Worm (Caenorhabditis elegans): Measurements from ENCODE around the gene ZK1320.5.

ZK1320.5 gene

DNA sequence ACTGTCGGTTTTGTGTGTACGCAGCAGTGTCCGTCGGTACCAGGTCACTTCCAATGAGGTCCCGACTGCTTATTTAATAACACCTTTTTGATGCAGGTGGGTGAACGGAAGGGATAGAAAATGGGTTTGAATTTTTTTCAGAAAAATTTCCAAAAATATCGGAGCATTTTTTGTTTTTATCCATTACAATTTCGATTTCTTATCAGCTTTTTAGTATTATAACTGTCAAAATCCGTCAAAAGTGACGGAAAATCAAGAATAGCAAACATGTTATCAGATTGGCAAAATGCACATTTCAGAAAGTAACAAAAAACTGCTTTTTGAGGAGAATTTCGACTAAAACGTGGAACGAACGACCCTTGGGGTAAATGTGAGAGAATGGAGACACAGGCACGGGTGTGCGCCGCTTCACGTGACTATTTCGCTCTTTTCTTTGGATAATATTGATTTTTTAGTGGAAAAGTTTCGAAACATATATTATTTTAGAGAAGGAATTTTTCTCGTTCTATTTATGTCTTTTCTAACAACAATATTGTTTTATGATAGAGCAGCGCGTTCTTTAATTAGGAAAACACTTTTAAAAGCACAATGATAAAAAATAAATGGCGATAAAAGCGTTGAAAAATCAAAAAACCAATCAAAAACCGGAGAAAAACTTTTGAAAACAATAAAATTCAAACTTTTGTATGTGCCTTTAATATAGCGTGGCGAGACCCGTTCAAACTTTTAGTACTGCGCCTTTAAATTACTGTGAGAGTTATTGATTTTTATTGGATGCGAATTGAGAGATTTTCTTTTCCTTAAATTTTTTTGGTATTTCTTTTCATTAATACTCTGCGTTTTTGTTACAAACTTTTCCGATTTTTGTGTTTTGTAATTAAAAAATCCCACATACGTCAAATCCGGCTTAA, 18.3 kb downstream of the ZK1320.5 start, which contains the start of gene sqv-8 (continued):
- TF ChIP-seq ceh-58 (GFP tag; IDR thresholded peaks at IDR 0.05), result no peak
- no peak for TF ChIP-seq die-1 (tag; optimal IDR thresholded peaks at IDR 0.05)
- no peak for TF ChIP-seq ZK185.1 (tag; optimal IDR thresholded peaks at IDR 0.05; ENCODE audit: poor library complexity, severe bottlenecking)
- no peak for TF ChIP-seq nfya-2 (GFP tag; IDR thresholded peaks at IDR 0.05)
- no peak for TF ChIP-seq bed-1 (GFP tag; IDR thresholded peaks at IDR 0.05)
- TF ChIP-seq aptf-2 (GFP tag; conservative IDR thresholded peaks at IDR 0.05), result no peak
- TF ChIP-seq K12H6.12 (tag; optimal IDR thresholded peaks at IDR 0.05), result no peak
- TF ChIP-seq sea-2 (GFP tag; IDR thresholded peaks at IDR 0.05), result no peak
- TF ChIP-seq ztf-22 (GFP tag; optimal IDR thresholded peaks at IDR 0.05), result no peak
- no peak for TF ChIP-seq nhr-120 (GFP tag; IDR thresholded peaks at IDR 0.05)
- no peak for TF ChIP-seq C17E4.6 (GFP tag; IDR thresholded peaks at IDR 0.05)
- TF ChIP-seq aptf-3 (GFP tag; IDR thresholded peaks at IDR 0.05), result no peak
- TF ChIP-seq hmg-1.2 (GFP tag; IDR thresholded peaks at IDR 0.05), result no peak
- TF ChIP-seq snpc-3.4 (tag; optimal IDR thresholded peaks at IDR 0.05), result no peak
- no peak for TF ChIP-seq T26A5.8 (tag; optimal IDR thresholded peaks at IDR 0.05)
- TF ChIP-seq C06A6.2 (GFP tag; conservative IDR thresholded peaks at IDR 0.05), result no peak
- no peak for TF ChIP-seq Y53G8AR.9 (GFP tag; conservative IDR thresholded peaks at IDR 0.05)
- TF ChIP-seq Y53F4B.3 (GFP tag; IDR thresholded peaks at IDR 0.05), result no peak
- no peak for TF ChIP-seq ztf-28 (GFP tag; IDR thresholded peaks at IDR 0.05)
- peak; percentile 96 for TF ChIP-seq lsl-1 (GFP tag; optimal IDR thresholded peaks at IDR 0.05)
- no peak for TF ChIP-seq ama-1 (optimal IDR thresholded peaks at IDR 0.05)
- no peak for TF ChIP-seq ama-1 (GFP tag; optimal IDR thresholded peaks at IDR 0.05)
- TF ChIP-seq madf-10 (tag; optimal IDR thresholded peaks at IDR 0.05), result no peak
- no peak for TF ChIP-seq ztf-26 (tag; optimal IDR thresholded peaks at IDR 0.05)
- TF ChIP-seq nfyb-1 (GFP tag; IDR thresholded peaks at IDR 0.05), result no peak
- TF ChIP-seq xnd-1 (tag; optimal IDR thresholded peaks at IDR 0.05), result peak; percentile 94
- no peak for TF ChIP-seq attf-6 (GFP tag; IDR thresholded peaks at IDR 0.05)
- TF ChIP-seq lin-26 (GFP tag; IDR thresholded peaks at IDR 0.05), result no peak
- TF ChIP-seq lag-1 (GFP tag; IDR thresholded peaks at IDR 0.05), result no peak
- no peak for TF ChIP-seq egrh-3 (GFP tag; IDR thresholded peaks at IDR 0.05)
- TF ChIP-seq zfh-2 (GFP tag; conservative IDR thresholded peaks at IDR 0.05), result no peak
- TF ChIP-seq zim-3 (tag; optimal IDR thresholded peaks at IDR 0.05), result no peak
- TF ChIP-seq snpc-4 (GFP tag; optimal IDR thresholded peaks at IDR 0.05), result no peak
- TF ChIP-seq snpc-4 (tag; optimal IDR thresholded peaks at IDR 0.05), result no peak
- TF ChIP-seq snpc-1.1 (tag; optimal IDR thresholded peaks at IDR 0.05; ENCODE audit: insufficient read depth), result no peak
- TF ChIP-seq F33H1.4 (GFP tag; IDR thresholded peaks at IDR 0.05), result peak; percentile 94
- TF ChIP-seq cebp-2 (GFP tag; IDR thresholded peaks at IDR 0.05), result no peak
- no peak for TF ChIP-seq ceh-100 (GFP tag; IDR thresholded peaks at IDR 0.05)
- TF ChIP-seq repo-1 (tag; optimal IDR thresholded peaks at IDR 0.05), result no peak
- no peak for TF ChIP-seq dpff-1 (tag; optimal IDR thresholded peaks at IDR 0.05)
- TF ChIP-seq attf-5 (GFP tag; optimal IDR thresholded peaks at IDR 0.05), result peak; percentile 20
- TF ChIP-seq Y95B8A.8 (GFP tag; IDR thresholded peaks at IDR 0.05), result no peak
- peak; percentile 70 for TF ChIP-seq snpc-1.3 (tag; optimal IDR thresholded peaks at IDR 0.05; ENCODE audit: insufficient read depth)
- no peak for TF ChIP-seq B0035.1 (tag; optimal IDR thresholded peaks at IDR 0.05)
- TF ChIP-seq dpl-1 (GFP tag; optimal IDR thresholded peaks at IDR 0.05), result no peak
- TF ChIP-seq unc-130 (GFP tag; optimal IDR thresholded peaks at IDR 0.05), result no peak
- TF ChIP-seq F57C9.4 (tag; optimal IDR thresholded peaks at IDR 0.05), result no peak
- TF ChIP-seq let-526 (GFP tag; IDR thresholded peaks at IDR 0.05), result no peak
